Fruit fly (Drosophila melanogaster) whole organism, embryonic: ENCODE measurements around the gene CG8136.

ENCODE experiments used
- CG11398 ChIP-seq: fragments of 200-800 bp; sonication (Bioruptor generic); optimal IDR thresholded peaks from 2 replicates; lab custom pipeline; 2016; ENCODE audit warnings: missing biosample characterization, missing genetic modification characterization
- CG12299 ChIP-seq: fragments of 200-800 bp; sonication (Bioruptor generic); optimal IDR thresholded peaks from 2 replicates; lab custom pipeline; 2018; ENCODE audit warnings: missing biosample characterization, mild to moderate bottlenecking, missing genetic modification characterization
- CG12769 ChIP-seq: fragments of 200-800 bp; sonication (Bioruptor generic); optimal IDR thresholded peaks from 2 replicates; lab custom pipeline; 2019; ENCODE audit warnings: missing biosample characterization, mild to moderate bottlenecking, missing genetic modification characterization, moderate library complexity
- CG12942 ChIP-seq: fragments of 200-800 bp; sonication (Bioruptor generic); optimal IDR thresholded peaks from 3 replicates; lab custom pipeline; 2016; ENCODE audit warnings: missing biosample characterization, missing genetic modification characterization
- CG13287 ChIP-seq: fragments of 200-800 bp; sonication (Bioruptor generic); IDR thresholded peaks from 2 replicates; pipeline ENCODE4 v1.3.6; 2022; ENCODE audit warnings: missing biosample characterization, missing genetic modification characterization; ENCODE audit not compliant: partially characterized antibody
- CG13624 ChIP-seq: fragments of 200-800 bp; sonication (Bioruptor generic); optimal IDR thresholded peaks from 2 replicates; lab custom pipeline; 2016; ENCODE audit warnings: missing biosample characterization, missing genetic modification characterization
- CG14441 ChIP-seq: fragments of 200-800 bp; sonication (Bioruptor generic); IDR thresholded peaks from 2 replicates; pipeline ENCODE4 v1.3.6; 2022; ENCODE audit warnings: missing biosample characterization, missing genetic modification characterization
- CG1529 ChIP-seq: fragments of 200-800 bp; sonication (Bioruptor generic); optimal IDR thresholded peaks from 3 replicates; lab custom pipeline; 2018; ENCODE audit warnings: missing biosample characterization, missing genetic modification characterization
- CG17912 ChIP-seq: fragments of 200-800 bp; sonication (Bioruptor generic); optimal IDR thresholded peaks from 2 replicates; lab custom pipeline; 2018; ENCODE audit warnings: missing biosample characterization, mild to moderate bottlenecking, missing genetic modification characterization
- CG18619 ChIP-seq: fragments of 200-800 bp; sonication (Bioruptor generic); optimal IDR thresholded peaks from 3 replicates; lab custom pipeline; 2017; ENCODE audit warnings: missing biosample characterization, mild to moderate bottlenecking, missing genetic modification characterization
- CG2116 ChIP-seq: fragments of 200-800 bp; sonication (Bioruptor generic); optimal IDR thresholded peaks from 3 replicates; lab custom pipeline; 2018; ENCODE audit warnings: missing biosample characterization, mild to moderate bottlenecking, missing genetic modification characterization
- CG30020 ChIP-seq: fragments of 200-800 bp; optimal IDR thresholded peaks from 2 replicates; lab custom pipeline; 2019; ENCODE audit warnings: missing biosample characterization, mild to moderate bottlenecking, missing genetic modification characterization, moderate library complexity
- CG32767 ChIP-seq: fragments of 200-800 bp; sonication (Bioruptor generic); IDR thresholded peaks from 2 replicates; pipeline ENCODE4 v1.3.6; 2022; ENCODE audit warnings: missing biosample characterization, missing genetic modification characterization
- CG33213 ChIP-seq: fragments of 200-800 bp; sonication (Bioruptor generic); optimal IDR thresholded peaks from 3 replicates; lab custom pipeline; 2016; ENCODE audit warnings: missing biosample characterization, missing genetic modification characterization
- CG3407 ChIP-seq: fragments of 200-800 bp; sonication (Bioruptor generic); optimal IDR thresholded peaks from 2 replicates; lab custom pipeline; 2018; ENCODE audit warnings: missing biosample characterization, mild to moderate bottlenecking, missing genetic modification characterization
- CG4707 ChIP-seq: fragments of 200-800 bp; sonication (Bioruptor generic); optimal IDR thresholded peaks from 2 replicates; lab custom pipeline; 2018; ENCODE audit warnings: missing biosample characterization, mild to moderate bottlenecking, missing genetic modification characterization, moderate library complexity
- CG4820 ChIP-seq: fragments of 200-800 bp; sonication (Bioruptor generic); optimal IDR thresholded peaks from 3 replicates; lab custom pipeline; 2016; ENCODE audit warnings: missing biosample characterization, missing genetic modification characterization
- CG5953 ChIP-seq: fragments of 200-800 bp; sonication (Bioruptor generic); IDR thresholded peaks from 2 replicates; pipeline ENCODE4 v1.3.6; 2022; ENCODE audit warnings: missing biosample characterization, missing genetic modification characterization
- CG6765 ChIP-seq: fragments of 200-800 bp; sonication (Bioruptor generic); optimal IDR thresholded peaks from 3 replicates; lab custom pipeline; 2017; ENCODE audit warnings: missing biosample characterization, mild to moderate bottlenecking, missing genetic modification characterization
- CG9817 ChIP-seq: fragments of 200-800 bp; sonication (Bioruptor generic); optimal IDR thresholded peaks from 2 replicates; lab custom pipeline; 2018; ENCODE audit warnings: missing biosample characterization, mild to moderate bottlenecking, missing genetic modification characterization, moderate library complexity
- Dad ChIP-seq: fragments of 200-800 bp; sonication (Bioruptor generic); optimal IDR thresholded peaks from 3 replicates; lab custom pipeline; 2016; ENCODE audit warnings: missing biosample characterization, missing genetic modification characterization
- Dip2 ChIP-seq: fragments of 200-800 bp; sonication (Bioruptor generic); IDR thresholded peaks from 2 replicates; pipeline ENCODE4 v1.3.6; 2022; ENCODE audit warnings: missing biosample characterization, missing genetic modification characterization
- Dp ChIP-seq: fragments of 200-800 bp; sonication (Bioruptor generic); optimal IDR thresholded peaks from 2 replicates; lab custom pipeline; 2018; ENCODE audit warnings: missing biosample characterization, mild to moderate bottlenecking, missing genetic modification characterization, moderate library complexity
- ERR ChIP-seq: fragments of 200-800 bp; sonication (Bioruptor generic); optimal IDR thresholded peaks from 2 replicates; lab custom pipeline; 2016; ENCODE audit warnings: missing biosample characterization, missing genetic modification characterization
- Eip74EF ChIP-seq, 2 experiments: fragments of 200-800 bp in 1 of 2; fragments of >200 bp in 1 of 2; sonication (Bioruptor generic) in 1 of 2; optimal IDR thresholded peaks; 2 replicates each; lab custom pipeline; 2017 to 2019; ENCODE audit warnings: missing biosample characterization in 2 of 2, missing genetic modification characterization in 2 of 2, mild to moderate bottlenecking in 1 of 2, moderate library complexity in 1 of 2
- Elba2 ChIP-seq: fragments of 200-800 bp; sonication (Bioruptor generic); optimal IDR thresholded peaks from 3 replicates; lab custom pipeline; 2016; ENCODE audit warnings: missing biosample characterization, missing genetic modification characterization
- H2.0 ChIP-seq: fragments of 200-800 bp; sonication (Bioruptor generic); IDR thresholded peaks from 2 replicates; pipeline ENCODE4 v1.3.6; 2022; ENCODE audit warnings: missing biosample characterization, missing genetic modification characterization
- HHEX ChIP-seq: fragments of 200-800 bp; sonication (Bioruptor generic); optimal IDR thresholded peaks from 3 replicates; lab custom pipeline; 2017; ENCODE audit warnings: missing biosample characterization, mild to moderate bottlenecking, missing genetic modification characterization, missing genetic modification reagents
- Hey ChIP-seq: fragments of 200-800 bp; sonication (Bioruptor generic); optimal IDR thresholded peaks from 3 replicates; lab custom pipeline; 2018; ENCODE audit warnings: missing biosample characterization, mild to moderate bottlenecking, missing genetic modification characterization
- Lhr ChIP-seq: fragments of 200-800 bp; sonication (Bioruptor generic); optimal IDR thresholded peaks from 3 replicates; lab custom pipeline; 2017; ENCODE audit warnings: mild to moderate bottlenecking, missing biosample characterization, missing genetic modification reagents, missing genetic modification characterization
- Mrtf ChIP-seq: fragments of 200-800 bp; sonication (Bioruptor generic); IDR thresholded peaks from 3 replicates; pipeline ENCODE4 v1.3.6; 2022; ENCODE audit warnings: missing biosample characterization, missing genetic modification characterization
- Rx ChIP-seq: fragments of 200-800 bp; sonication (Bioruptor generic); IDR thresholded peaks from 2 replicates; pipeline ENCODE4 v1.3.6; 2022; ENCODE audit warnings: missing biosample characterization, missing genetic modification characterization
- Sin3A ChIP-seq: fragments of >200 bp; optimal IDR thresholded peaks from 2 replicates; lab custom pipeline; 2018
- chinmo ChIP-seq: fragments of 200-800 bp; sonication (Bioruptor generic); IDR thresholded peaks from 4 replicates; pipeline ENCODE4 v1.3.6; 2022; ENCODE audit warnings: missing biosample characterization, missing genetic modification characterization; ENCODE audit not compliant: partially characterized antibody
- chn ChIP-seq: fragments of 200-800 bp; sonication (Bioruptor generic); optimal IDR thresholded peaks from 2 replicates; lab custom pipeline; 2016; ENCODE audit warnings: missing biosample characterization, missing genetic modification characterization
- gt ChIP-seq: fragments of 200-800 bp; sonication (Bioruptor generic); IDR thresholded peaks from 2 replicates; pipeline ENCODE4 v1.3.6; 2022; ENCODE audit warnings: missing biosample characterization, missing genetic modification characterization
- kni ChIP-seq: fragments of 200-800 bp; sonication (Bioruptor generic); optimal IDR thresholded peaks from 3 replicates; lab custom pipeline; 2017; ENCODE audit warnings: mild to moderate bottlenecking, missing biosample characterization, missing genetic modification reagents, missing genetic modification characterization
- mld ChIP-seq: fragments of 200-800 bp; sonication (Bioruptor generic); IDR thresholded peaks from 3 replicates; pipeline ENCODE4 v1.3.6; 2022; ENCODE audit warnings: missing biosample characterization, missing genetic modification characterization; ENCODE audit not compliant: partially characterized antibody
- nom ChIP-seq: fragments of 200-800 bp; sonication (Bioruptor generic); optimal IDR thresholded peaks from 2 replicates; lab custom pipeline; 2017; ENCODE audit warnings: missing biosample characterization, missing genetic modification characterization, mild to moderate bottlenecking, moderate library complexity, missing genetic modification reagents
- p53 ChIP-seq: fragments of 200-800 bp; sonication (Bioruptor generic); optimal IDR thresholded peaks from 2 replicates; lab custom pipeline; 2016; ENCODE audit warnings: missing biosample characterization, missing genetic modification characterization
- pita ChIP-seq: fragments of 200-800 bp; sonication (Bioruptor generic); optimal IDR thresholded peaks from 2 replicates; lab custom pipeline; 2017; ENCODE audit warnings: missing biosample characterization, mild to moderate bottlenecking, missing genetic modification characterization
- sd ChIP-seq: fragments of 200-800 bp; sonication (Bioruptor generic); optimal IDR thresholded peaks from 3 replicates; lab custom pipeline; 2018; ENCODE audit warnings: missing biosample characterization, mild to moderate bottlenecking, missing genetic modification characterization, moderate library complexity
- sqz ChIP-seq: fragments of 200-800 bp; sonication (Bioruptor generic); optimal IDR thresholded peaks from 3 replicates; lab custom pipeline; 2018; ENCODE audit warnings: missing biosample characterization, mild to moderate bottlenecking, missing genetic modification characterization
- tna ChIP-seq: fragments of 200-800 bp; sonication (Bioruptor generic); IDR thresholded peaks from 2 replicates; pipeline ENCODE4 v1.3.6; 2022; ENCODE audit warnings: missing biosample characterization, missing genetic modification characterization; ENCODE audit not compliant: partially characterized antibody
- vfl ChIP-seq: fragments of 200-800 bp; sonication (Bioruptor generic); optimal IDR thresholded peaks from 2 replicates; lab custom pipeline; 2016; ENCODE audit warnings: missing biosample characterization, missing genetic modification characterization
- zfh1 ChIP-seq: fragments of 200-800 bp; sonication (Bioruptor generic); IDR thresholded peaks from 3 replicates; pipeline ENCODE4 v1.3.6; 2022; ENCODE audit warnings: missing biosample characterization, missing genetic modification characterization

Gene CG8136

dm6 chr3R:8747134-8747870, 26.1 kb downstream of the CG8136 start, which contains the start of the genes CG9801 and Nasp (continued):
- TF ChIP-seq chn (GFP tag; lab: Kevin White, UChicago): peak; percentile 45
- peak; percentile 81 for TF ChIP-seq p53
- TF ChIP-seq CG12942 (GFP tag; lab: Kevin White, UChicago): no peak
- TF ChIP-seq kni: peak; percentile 44
- TF ChIP-seq zfh1: peak; percentile 29; the same call in 1 of the 3 replicates
- peak in 1 of 2 experiments; percentile 73 for TF ChIP-seq Eip74EF (GFP tag; optimal IDR thresholded peaks at IDR 0.05; lab: Kevin White, UChicago)
- TF ChIP-seq Mrtf (GFP tag; lab: Robert Waterston, UW): no peak
- TF ChIP-seq CG1529 (GFP tag; lab: Kevin White, UChicago): no peak
- TF ChIP-seq CG32767 (GFP tag; lab: Robert Waterston, UW): no peak
- no peak for TF ChIP-seq H2.0
- peak; percentile 35 for TF ChIP-seq CG30020
- TF ChIP-seq CG3407 (GFP tag; lab: Kevin White, UChicago): no peak
- TF ChIP-seq CG17912: peak; percentile 35
- TF ChIP-seq HHEX (GFP tag; lab: Kevin White, UChicago): no peak
- TF ChIP-seq, all 482 proteins: peak for 235

dm6 chr3R:8747871-8748775, 27.0 kb downstream of the CG8136 start:
- TF ChIP-seq CG11398 (GFP tag; lab: Kevin White, UChicago): no peak
- TF ChIP-seq CG12942 (GFP tag; lab: Kevin White, UChicago): no peak
- no peak for TF ChIP-seq CG12769 (tag; lab: Kevin White, UChicago)
- no peak for TF ChIP-seq sqz (GFP tag; lab: Kevin White, UChicago)
- TF ChIP-seq CG33213 (GFP tag; lab: Kevin White, UChicago): no peak
- no peak for TF ChIP-seq sd (tag; lab: Kevin White, UChicago)
- no peak for TF ChIP-seq CG18619 (GFP tag; lab: Kevin White, UChicago)
- TF ChIP-seq CG14441 (GFP tag; lab: Robert Waterston, UW): no peak
- TF ChIP-seq tna: no peak
- TF ChIP-seq CG4820: no peak
- no peak for TF ChIP-seq Hey (tag; lab: Kevin White, UChicago)
- TF ChIP-seq chinmo: no peak
- no peak for TF ChIP-seq CG9817 (tag; lab: Kevin White, UChicago)
- TF ChIP-seq CG12299 (tag; lab: Kevin White, UChicago): no peak
- TF ChIP-seq CG4707 (GFP tag; lab: Kevin White, UChicago): no peak
- no peak for TF ChIP-seq pita (GFP tag; lab: Kevin White, UChicago)
- TF ChIP-seq Lhr (GFP tag; lab: Kevin White, UChicago): no peak
- no peak for TF ChIP-seq CG13287 (GFP tag; lab: Robert Waterston, UW)
- TF ChIP-seq Sin3A: peak; percentile 9
- no peak for TF ChIP-seq CG5953
- no peak for TF ChIP-seq ERR (GFP tag; lab: Kevin White, UChicago)
- 0 out of 3 replicates have a peak, but pooled peaks have one; percentile 1 for TF ChIP-seq mld (GFP tag; lab: Robert Waterston, UW)
- no peak for TF ChIP-seq Dip2 (GFP tag; lab: Robert Waterston, UW)
- no peak for TF ChIP-seq Eip74EF (GFP tag; optimal IDR thresholded peaks at IDR 0.05; lab: Kevin White, UChicago)
- TF ChIP-seq vfl: no peak
- no peak for TF ChIP-seq CG2116 (GFP tag; lab: Kevin White, UChicago)
- no peak for TF ChIP-seq Rx
- no peak for TF ChIP-seq Dp
- no peak for TF ChIP-seq gt (GFP tag; lab: Robert Waterston, UW)
- no peak for TF ChIP-seq nom (GFP tag; lab: Kevin White, UChicago)
- no peak for TF ChIP-seq CG13624 (GFP tag; lab: Kevin White, UChicago)
- peak; percentile 16 for TF ChIP-seq CG6765 (GFP tag; lab: Kevin White, UChicago)
- no peak for TF ChIP-seq Dad (GFP tag; lab: Kevin White, UChicago)
- TF ChIP-seq Elba2: no peak
- TF ChIP-seq CG3407 (GFP tag; lab: Kevin White, UChicago): no peak
